Fruit fly (Drosophila melanogaster) whole organism, embryonic: Measurements from ENCODE around the gene Tnpo-SR.

Source experiments
- Abd-B ChIP-seq: fragments of 200-800 bp; sonication (Bioruptor generic); optimal IDR thresholded peaks from 2 replicates; lab custom pipeline; 2018; ENCODE audit warnings: missing biosample characterization, mild to moderate bottlenecking, missing genetic modification characterization, moderate library complexity
- Asciz ChIP-seq: fragments of 200-800 bp; sonication (Bioruptor generic); optimal IDR thresholded peaks from 2 replicates; lab custom pipeline; 2017; ENCODE audit warnings: missing biosample characterization, mild to moderate bottlenecking, missing genetic modification characterization, missing genetic modification reagents
- Awh ChIP-seq: fragments of 200-800 bp; sonication (Bioruptor generic); IDR thresholded peaks from 2 replicates; pipeline ENCODE4, ENCODE4 v1.3.6; 2022; ENCODE audit warnings: missing biosample characterization, missing genetic modification characterization
- CG11560 ChIP-seq: fragments of 200-800 bp; sonication (Bioruptor generic); IDR thresholded peaks from 3 replicates; pipeline ENCODE4 v1.3.6; 2022; ENCODE audit warnings: missing biosample characterization, missing genetic modification characterization
- CG13624 ChIP-seq: fragments of 200-800 bp; sonication (Bioruptor generic); optimal IDR thresholded peaks from 2 replicates; lab custom pipeline; 2016; ENCODE audit warnings: missing biosample characterization, missing genetic modification characterization
- CG15479 ChIP-seq: fragments of 200-800 bp; sonication (Bioruptor generic); optimal IDR thresholded peaks from 3 replicates; lab custom pipeline; 2019; ENCODE audit warnings: missing biosample characterization, mild to moderate bottlenecking, missing genetic modification characterization, moderate library complexity
- CG15696 ChIP-seq: fragments of 200-800 bp; sonication (Bioruptor generic); optimal IDR thresholded peaks from 2 replicates; lab custom pipeline; 2019; ENCODE audit warnings: missing biosample characterization, mild to moderate bottlenecking, missing genetic modification characterization, moderate library complexity
- CG17328 ChIP-seq: fragments of 200-800 bp; sonication (Bioruptor generic); IDR thresholded peaks from 2 replicates; pipeline ENCODE4 v1.3.6; 2022; ENCODE audit warnings: missing biosample characterization, missing genetic modification characterization
- CG18764 ChIP-seq: fragments of 200-800 bp; sonication (Bioruptor generic); optimal IDR thresholded peaks from 3 replicates; lab custom pipeline; 2016; ENCODE audit warnings: missing biosample characterization, missing genetic modification characterization
- CG30431 ChIP-seq: fragments of 200-800 bp; sonication (Bioruptor generic); optimal IDR thresholded peaks from 2 replicates; lab custom pipeline; 2017; ENCODE audit warnings: missing biosample characterization, missing genetic modification characterization
- CG3847 ChIP-seq: fragments of 200-800 bp; sonication (Bioruptor generic); IDR thresholded peaks from 2 replicates; pipeline ENCODE4 v1.3.6; 2022; ENCODE audit warnings: missing biosample characterization, missing genetic modification characterization
- CG4617 ChIP-seq: fragments of 200-800 bp; sonication (Bioruptor generic); optimal IDR thresholded peaks from 3 replicates; lab custom pipeline; 2016; ENCODE audit warnings: missing biosample characterization, missing genetic modification characterization, borderline replicate concordance
- CG8359 ChIP-seq: fragments of 200-800 bp; sonication (Bioruptor generic); optimal IDR thresholded peaks from 2 replicates; lab custom pipeline; 2017; ENCODE audit warnings: missing biosample characterization, mild to moderate bottlenecking, missing genetic modification characterization, borderline replicate concordance
- CG9215 ChIP-seq: fragments of 200-800 bp; sonication (Bioruptor generic); IDR thresholded peaks from 2 replicates; pipeline ENCODE4 v1.3.6; 2022; ENCODE audit warnings: missing biosample characterization, missing genetic modification characterization
- CG9727 ChIP-seq: fragments of 200-800 bp; sonication (Bioruptor generic); optimal IDR thresholded peaks from 3 replicates; lab custom pipeline; 2017; ENCODE audit warnings: missing biosample characterization, mild to moderate bottlenecking, missing genetic modification characterization
- D ChIP-seq, 2 experiments: fragments of 200-800 bp in 1 of 2; fragments of >200 bp in 1 of 2; sonication (Bioruptor generic) in 1 of 2; optimal IDR thresholded peaks; 2 replicates in 1 of 2; 3 replicates in 1 of 2; lab custom pipeline; 2017; ENCODE audit warnings: mild to moderate bottlenecking in 1 of 2, missing biosample characterization in 1 of 2, missing genetic modification characterization in 1 of 2, missing genetic modification reagents in 1 of 2
- Dip3 ChIP-seq: fragments of 200-800 bp; sonication (Bioruptor generic); optimal IDR thresholded peaks from 3 replicates; lab custom pipeline; 2016; ENCODE audit warnings: missing biosample characterization, missing genetic modification characterization
- Eip74EF ChIP-seq, 2 experiments: fragments of 200-800 bp in 1 of 2; fragments of >200 bp in 1 of 2; sonication (Bioruptor generic) in 1 of 2; optimal IDR thresholded peaks; 2 replicates each; lab custom pipeline; 2017 to 2019; ENCODE audit warnings: missing biosample characterization in 2 of 2, missing genetic modification characterization in 2 of 2, mild to moderate bottlenecking in 1 of 2, moderate library complexity in 1 of 2
- Gsc ChIP-seq: fragments of 200-800 bp; sonication (Bioruptor generic); IDR thresholded peaks from 2 replicates; pipeline ENCODE4 v1.3.6; 2022; ENCODE audit warnings: missing biosample characterization, missing genetic modification characterization
- HHEX ChIP-seq: fragments of 200-800 bp; sonication (Bioruptor generic); optimal IDR thresholded peaks from 3 replicates; lab custom pipeline; 2017; ENCODE audit warnings: missing biosample characterization, mild to moderate bottlenecking, missing genetic modification characterization, missing genetic modification reagents
- Jarid2 ChIP-seq: fragments of 200-800 bp; sonication (Bioruptor generic); optimal IDR thresholded peaks from 3 replicates; lab custom pipeline; 2017; ENCODE audit warnings: mild to moderate bottlenecking, missing biosample characterization, missing genetic modification reagents, missing genetic modification characterization
- Lpt ChIP-seq: fragments of >200 bp; optimal IDR thresholded peaks from 2 replicates; lab custom pipeline; 2018; ENCODE audit warnings: missing biosample characterization, missing genetic modification characterization
- Myb ChIP-seq: fragments of 200-800 bp; sonication (Bioruptor generic); optimal IDR thresholded peaks from 2 replicates; lab custom pipeline; 2016; ENCODE audit warnings: missing biosample characterization, missing genetic modification characterization
- Nf-YC ChIP-seq: fragments of 200-800 bp; optimal IDR thresholded peaks from 3 replicates; lab custom pipeline; 2019; ENCODE audit warnings: missing biosample characterization, mild to moderate bottlenecking, missing genetic modification characterization, moderate library complexity
- Opbp ChIP-seq: fragments of 200-800 bp; sonication (Bioruptor generic); IDR thresholded peaks from 3 replicates; pipeline ENCODE4 v1.3.6; 2022; ENCODE audit warnings: missing biosample characterization, missing genetic modification characterization; ENCODE audit not compliant: partially characterized antibody
- Poxn ChIP-seq: fragments of 200-800 bp; sonication (Bioruptor generic); IDR thresholded peaks from 2 replicates; pipeline ENCODE4 v1.3.6; 2022; ENCODE audit warnings: missing biosample characterization, missing genetic modification characterization
- Sox102F ChIP-seq: fragments of 200-800 bp; sonication (Bioruptor generic); optimal IDR thresholded peaks from 2 replicates; lab custom pipeline; 2018; ENCODE audit warnings: missing biosample characterization, mild to moderate bottlenecking, missing genetic modification characterization, moderate library complexity
- Sry-β ChIP-seq: fragments of 200-800 bp; sonication (Bioruptor generic); optimal IDR thresholded peaks from 2 replicates; lab custom pipeline; 2018; ENCODE audit warnings: missing biosample characterization, mild to moderate bottlenecking, missing genetic modification characterization, moderate library complexity
- Taf1 ChIP-seq: fragments of 200-800 bp; sonication (Bioruptor generic); IDR thresholded peaks from 2 replicates; pipeline ENCODE4 v1.3.6; 2022; ENCODE audit warnings: missing biosample characterization, missing genetic modification characterization
- bowl ChIP-seq: fragments of 200-800 bp; sonication (Bioruptor generic); IDR thresholded peaks from 2 replicates; pipeline ENCODE4 v1.3.6; 2022; ENCODE audit warnings: missing biosample characterization, missing genetic modification characterization
- br ChIP-seq: fragments of >200 bp; optimal IDR thresholded peaks from 2 replicates; lab custom pipeline; 2017
- crol ChIP-seq: fragments of 200-800 bp; sonication (Bioruptor generic); IDR thresholded peaks from 2 replicates; pipeline ENCODE4 v1.3.6; 2022; ENCODE audit warnings: missing biosample characterization, missing genetic modification characterization
- cwo ChIP-seq: fragments of 200-800 bp; sonication (Bioruptor generic); optimal IDR thresholded peaks from 3 replicates; lab custom pipeline; 2017; ENCODE audit warnings: missing biosample characterization, missing genetic modification characterization, mild to moderate bottlenecking, moderate library complexity, missing genetic modification reagents
- dati ChIP-seq: fragments of 200-800 bp; sonication (Bioruptor generic); IDR thresholded peaks from 2 replicates; pipeline ENCODE4 v1.3.6; 2022; ENCODE audit warnings: missing biosample characterization, missing genetic modification characterization
- eyg ChIP-seq: fragments of 200-800 bp; sonication (Bioruptor generic); optimal IDR thresholded peaks from 3 replicates; lab custom pipeline; 2016; ENCODE audit warnings: missing biosample characterization, missing genetic modification characterization
- fd96Cb ChIP-seq: fragments of 200-800 bp; sonication (Bioruptor generic); optimal IDR thresholded peaks from 2 replicates; lab custom pipeline; 2018; ENCODE audit warnings: missing biosample characterization, mild to moderate bottlenecking, missing genetic modification characterization, moderate library complexity
- gce ChIP-seq: fragments of 200-800 bp; sonication (Bioruptor generic); IDR thresholded peaks from 3 replicates; pipeline ENCODE4 v1.3.6; 2022; ENCODE audit warnings: missing biosample characterization, missing genetic modification characterization
- knrl ChIP-seq: fragments of 200-800 bp; sonication (Bioruptor generic); IDR thresholded peaks from 3 replicates; pipeline ENCODE4 v1.3.6; 2022; ENCODE audit warnings: missing biosample characterization, missing genetic modification characterization; ENCODE audit not compliant: partially characterized antibody
- oc ChIP-seq: fragments of 200-800 bp; sonication (Bioruptor generic); optimal IDR thresholded peaks from 2 replicates; lab custom pipeline; 2018; ENCODE audit warnings: missing biosample characterization, mild to moderate bottlenecking, missing genetic modification characterization, moderate library complexity
- odd ChIP-seq: fragments of 200-800 bp; sonication (Bioruptor generic); optimal IDR thresholded peaks from 2 replicates; lab custom pipeline; 2017; ENCODE audit warnings: missing biosample characterization, mild to moderate bottlenecking, missing genetic modification characterization
- onecut ChIP-seq: fragments of 200-800 bp; sonication (Bioruptor generic); IDR thresholded peaks from 2 replicates; pipeline ENCODE4 v1.3.6; 2022; ENCODE audit warnings: missing biosample characterization, missing genetic modification characterization
- pnt ChIP-seq: fragments of 200-800 bp; sonication (Bioruptor generic); optimal IDR thresholded peaks from 3 replicates; lab custom pipeline; 2016; ENCODE audit warnings: missing biosample characterization, missing genetic modification characterization
- psq ChIP-seq: fragments of 200-800 bp; sonication (Bioruptor generic); optimal IDR thresholded peaks from 2 replicates; lab custom pipeline; 2017; ENCODE audit warnings: missing biosample characterization, missing genetic modification characterization
- repo ChIP-seq: fragments of 200-800 bp; sonication (Bioruptor generic); optimal IDR thresholded peaks from 2 replicates; lab custom pipeline; 2016; ENCODE audit warnings: missing biosample characterization, missing genetic modification characterization
- schlank ChIP-seq: fragments of 200-800 bp; sonication (Bioruptor generic); optimal IDR thresholded peaks from 2 replicates; lab custom pipeline; 2018; ENCODE audit warnings: missing biosample characterization, mild to moderate bottlenecking, missing genetic modification characterization
- sr ChIP-seq: fragments of 200-800 bp; sonication (Bioruptor generic); IDR thresholded peaks from 3 replicates; pipeline ENCODE4 v1.3.6; 2022; ENCODE audit warnings: missing biosample characterization, missing genetic modification characterization
- tna ChIP-seq: fragments of 200-800 bp; sonication (Bioruptor generic); IDR thresholded peaks from 2 replicates; pipeline ENCODE4 v1.3.6; 2022; ENCODE audit warnings: missing biosample characterization, missing genetic modification characterization; ENCODE audit not compliant: partially characterized antibody
- unc-4 ChIP-seq: fragments of 200-800 bp; sonication (Bioruptor generic); IDR thresholded peaks from 2 replicates; pipeline ENCODE4 v1.3.6; 2022; ENCODE audit warnings: missing biosample characterization, missing genetic modification characterization; ENCODE audit not compliant: partially characterized antibody

Gene Tnpo-SR

DNA sequence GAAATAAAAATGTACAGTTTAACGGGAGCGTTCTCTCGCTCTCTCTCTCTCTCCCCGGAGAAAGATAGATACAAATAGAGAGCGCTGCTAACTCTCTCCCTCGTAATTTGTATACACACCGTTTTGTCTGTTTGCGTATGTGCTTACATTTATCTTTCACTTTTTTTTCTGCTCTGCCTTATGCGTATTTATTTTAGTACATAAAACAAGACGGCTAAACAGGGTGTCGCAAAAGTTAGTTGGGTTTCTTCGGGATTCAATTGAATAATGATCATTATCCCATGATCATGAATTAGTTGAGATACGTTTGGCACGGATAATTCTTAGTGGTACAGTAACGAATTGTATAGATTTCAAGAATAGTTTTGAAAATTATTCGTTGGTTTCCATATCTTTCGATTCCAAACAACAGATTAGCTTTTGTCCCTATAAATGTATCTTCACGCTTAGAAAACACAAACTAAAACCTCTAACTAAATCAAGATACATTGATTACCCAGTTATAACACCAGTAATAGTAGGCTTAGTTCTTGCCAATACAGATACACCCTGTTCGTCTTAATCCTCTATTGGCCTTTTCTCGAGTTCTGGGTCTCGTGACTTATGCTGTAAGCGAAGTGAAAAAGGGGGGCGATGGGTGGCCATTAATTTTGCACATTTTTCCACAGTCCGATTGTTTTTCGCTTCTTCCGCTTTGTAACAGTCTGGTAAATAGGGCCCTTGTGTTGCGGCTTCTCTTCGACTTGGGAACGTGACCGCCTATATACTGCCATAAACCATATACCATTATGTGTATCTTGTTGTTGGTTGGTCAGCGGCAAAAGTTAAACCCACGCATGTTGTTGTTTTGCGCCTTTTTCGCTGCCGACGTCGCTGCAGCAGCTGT lies 5.0 kb upstream of the Tnpo-SR start (continued):
- TF ChIP-seq pnt (GFP tag; lab: Kevin White, UChicago) (peak; percentile 56), Sry-β (GFP tag; lab: Kevin White, UChicago) (peak; percentile 56), cwo (GFP tag; lab: Kevin White, UChicago) (peak; percentile 95), CG9727 (peak; percentile 85), Awh (GFP tag; lab: Robert Waterston, UW) (no peak), repo (GFP tag; lab: Kevin White, UChicago) (peak; percentile 15), dati (GFP tag; lab: Robert Waterston, UW) (no peak), sr (GFP tag; lab: Robert Waterston, UW) (no peak), Asciz (peak; percentile 76), odd (GFP tag; lab: Kevin White, UChicago) (peak; percentile 81), CG4617 (no peak), CG3847 (GFP tag; lab: Robert Waterston, UW) (no peak), gce (no peak), CG15479 (GFP tag; lab: Kevin White, UChicago) (peak; percentile 50), CG13624 (peak; percentile 82), Gsc (GFP tag; lab: Robert Waterston, UW) (no peak), oc (tag; lab: Kevin White, UChicago) (peak; percentile 85), fd96Cb (tag; lab: Kevin White, UChicago) (peak; percentile 61), tna (GFP tag; lab: Robert Waterston, UW) (no peak), Jarid2 (peak; percentile 56), schlank (tag; lab: Kevin White, UChicago) (peak; percentile 71), Dip3 (GFP tag; lab: Kevin White, UChicago) (peak; percentile 77), CG17328 (GFP tag; lab: Robert Waterston, UW) (no peak), psq (GFP tag; lab: Kevin White, UChicago) (peak; percentile 51), br (lab: Kevin White, UChicago) (no peak), Taf1 (no peak), onecut (GFP tag; lab: Robert Waterston, UW) (peak; percentile 61; the same call in 1 of the 2 replicates), Abd-B (GFP tag; lab: Kevin White, UChicago) (peak; percentile 57), Eip74EF (GFP tag; optimal IDR thresholded peaks at IDR 0.05; lab: Kevin White, UChicago) (peak in 1 of 2 experiments; percentile 67), Poxn (GFP tag; lab: Robert Waterston, UW) (no peak), Sox102F (peak; percentile 81), crol (GFP tag; lab: Robert Waterston, UW) (no peak), HHEX (GFP tag; lab: Kevin White, UChicago) (peak; percentile 88), Lpt (no peak), Nf-YC (tag; lab: Kevin White, UChicago) (peak; percentile 58), D (optimal IDR thresholded peaks at IDR 0.05; lab: Kevin White, UChicago) (peak; percentile 27), D (GFP tag; optimal IDR thresholded peaks at IDR 0.05; lab: Kevin White, UChicago) (peak; percentile 78), knrl (GFP tag; lab: Robert Waterston, UW) (no peak), CG15696 (tag; lab: Kevin White, UChicago) (peak; percentile 66), CG18764 (GFP tag; lab: Kevin White, UChicago) (peak; percentile 69), eyg (GFP tag; lab: Kevin White, UChicago) (peak; percentile 31), bowl (GFP tag; lab: Robert Waterston, UW) (no peak), unc-4 (GFP tag; lab: Robert Waterston, UW) (no peak), Opbp (GFP tag; lab: Robert Waterston, UW) (no peak), CG30431 (GFP tag; lab: Kevin White, UChicago) (peak; percentile 37), CG9215 (GFP tag; lab: Robert Waterston, UW) (no peak), Myb (peak; percentile 53), CG11560 (tag; lab: Robert Waterston, UW) (no peak), CG8359 (GFP tag; lab: Kevin White, UChicago) (peak; percentile 74)
